Worm (Caenorhabditis elegans): ENCODE measurements around the gene pax-2.
A peak's percentile ranks its signal among the peaks of the same experiment; 100 is the strongest.

DNA sequence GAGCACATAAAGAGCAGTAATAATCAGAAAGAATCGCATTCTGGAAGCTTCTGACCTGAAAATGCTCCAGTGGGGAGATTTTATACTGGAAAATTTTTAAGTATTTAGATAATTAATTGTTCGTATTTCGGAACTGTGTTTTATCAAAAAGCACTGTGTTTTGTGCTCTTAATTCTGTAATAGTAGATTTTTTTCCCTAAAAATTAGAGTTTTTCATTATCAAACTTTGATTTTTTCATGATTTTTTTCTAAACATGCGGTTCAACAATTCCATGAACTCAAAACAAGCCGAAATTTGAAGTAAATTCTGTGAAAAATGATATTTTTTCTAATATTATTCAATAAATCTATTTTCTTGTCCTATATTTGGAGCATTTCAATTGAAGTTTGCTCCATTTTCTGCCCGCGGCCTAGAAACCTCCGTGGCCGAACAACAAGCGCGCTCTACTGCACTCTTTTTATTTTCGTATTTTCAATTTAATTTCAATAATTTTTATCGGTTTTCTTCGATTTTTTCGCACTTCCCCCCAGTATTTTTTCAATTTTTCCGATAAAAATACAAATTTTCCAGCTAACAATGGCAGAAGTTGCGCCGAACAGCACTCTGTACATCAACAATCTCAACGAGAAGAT is 32.5 kb downstream of the pax-2 start, which contains the start of the genes K08D10.13 and rnp-2:
- TF ChIP-seq snpc-4 (GFP tag; optimal IDR thresholded peaks at IDR 0.05), result no peak
- peak in 1 of 4 experiments; percentile 3 for TF ChIP-seq snpc-4 (tag; optimal IDR thresholded peaks at IDR 0.05)
- no peak for TF ChIP-seq aptf-3 (GFP tag; IDR thresholded peaks at IDR 0.05)
- TF ChIP-seq bed-1 (GFP tag; IDR thresholded peaks at IDR 0.05), result no peak
- no peak for TF ChIP-seq snpc-3.4 (tag; optimal IDR thresholded peaks at IDR 0.05)
- TF ChIP-seq nfya-1 (tag; optimal IDR thresholded peaks at IDR 0.05; ENCODE audit: borderline replicate concordance, insufficient read depth), result no peak
- TF ChIP-seq F52B5.7 (tag; optimal IDR thresholded peaks at IDR 0.05), result no peak

All from whole organism, young adult.